Fruit fly (Drosophila melanogaster) whole organism, embryonic: Measurements from ENCODE around the gene CG6067.

Source experiments
- ATbp ChIP-seq: fragments of 200-800 bp; sonication (Bioruptor generic); optimal IDR thresholded peaks from 2 replicates; lab custom pipeline; 2017; ENCODE audit warnings: missing biosample characterization, mild to moderate bottlenecking, missing genetic modification characterization, missing genetic modification reagents
- BEAF-32 ChIP-seq: fragments of 200-800 bp; sonication (Bioruptor generic); optimal IDR thresholded peaks from 3 replicates; lab custom pipeline; 2017; ENCODE audit warnings: missing biosample characterization, missing genetic modification characterization, mild to moderate bottlenecking, moderate library complexity, missing genetic modification reagents
- BtbVII ChIP-seq: fragments of 200-800 bp; sonication (Bioruptor generic); optimal IDR thresholded peaks from 3 replicates; lab custom pipeline; 2017; ENCODE audit warnings: missing biosample characterization, mild to moderate bottlenecking, missing genetic modification characterization
- CG12219 ChIP-seq: fragments of 200-800 bp; sonication (Bioruptor generic); optimal IDR thresholded peaks from 3 replicates; lab custom pipeline; 2018; ENCODE audit warnings: missing biosample characterization, mild to moderate bottlenecking, missing genetic modification characterization
- CG1233 ChIP-seq: fragments of 200-800 bp; sonication (Bioruptor generic); optimal IDR thresholded peaks from 4 replicates; lab custom pipeline; 2018; ENCODE audit warnings: missing biosample characterization, mild to moderate bottlenecking, missing genetic modification characterization
- CG12769 ChIP-seq: fragments of 200-800 bp; sonication (Bioruptor generic); optimal IDR thresholded peaks from 2 replicates; lab custom pipeline; 2019; ENCODE audit warnings: missing biosample characterization, mild to moderate bottlenecking, missing genetic modification characterization, moderate library complexity
- CG17359 ChIP-seq: fragments of 200-800 bp; sonication (Bioruptor generic); optimal IDR thresholded peaks from 3 replicates; lab custom pipeline; 2018; ENCODE audit warnings: missing biosample characterization, mild to moderate bottlenecking, missing genetic modification characterization, moderate library complexity
- CG2199 ChIP-seq: fragments of 200-800 bp; sonication (Bioruptor generic); IDR thresholded peaks from 3 replicates; pipeline ENCODE4 v1.3.6; 2022; ENCODE audit warnings: missing biosample characterization, missing genetic modification characterization
- CG2889 ChIP-seq: fragments of 200-800 bp; sonication (Bioruptor generic); IDR thresholded peaks from 3 replicates; pipeline ENCODE4 v1.3.6; 2022; ENCODE audit warnings: missing biosample characterization, missing genetic modification characterization
- CG31224 ChIP-seq: fragments of 200-800 bp; sonication (Bioruptor generic); IDR thresholded peaks from 2 replicates; pipeline ENCODE4 v1.3.6; 2022; ENCODE audit warnings: missing biosample characterization, missing genetic modification characterization
- CG33557 ChIP-seq: fragments of 200-800 bp; sonication (Bioruptor generic); optimal IDR thresholded peaks from 2 replicates; lab custom pipeline; 2019; ENCODE audit warnings: missing biosample characterization, mild to moderate bottlenecking, missing genetic modification characterization, moderate library complexity
- CG3407 ChIP-seq: fragments of 200-800 bp; sonication (Bioruptor generic); optimal IDR thresholded peaks from 2 replicates; lab custom pipeline; 2018; ENCODE audit warnings: missing biosample characterization, mild to moderate bottlenecking, missing genetic modification characterization
- CG7987 ChIP-seq: fragments of 200-800 bp; sonication (Bioruptor generic); optimal IDR thresholded peaks from 2 replicates; lab custom pipeline; 2018; ENCODE audit warnings: missing biosample characterization, mild to moderate bottlenecking, missing genetic modification characterization, moderate library complexity
- CG8924 ChIP-seq: fragments of 200-800 bp; optimal IDR thresholded peaks from 3 replicates; lab custom pipeline; 2019; ENCODE audit warnings: missing biosample characterization, mild to moderate bottlenecking, missing genetic modification characterization, moderate library complexity
- CTCF ChIP-seq: fragments of 200-800 bp; sonication (Bioruptor generic); optimal IDR thresholded peaks from 2 replicates; lab custom pipeline; 2017; ENCODE audit warnings: missing biosample characterization, mild to moderate bottlenecking, missing genetic modification characterization, moderate library complexity
- Dad ChIP-seq: fragments of 200-800 bp; sonication (Bioruptor generic); optimal IDR thresholded peaks from 3 replicates; lab custom pipeline; 2016; ENCODE audit warnings: missing biosample characterization, missing genetic modification characterization
- Doc3 ChIP-seq: fragments of 200-800 bp; sonication (Bioruptor generic); IDR thresholded peaks from 3 replicates; pipeline ENCODE4 v1.3.6; 2022; ENCODE audit warnings: missing biosample characterization, missing genetic modification characterization; ENCODE audit not compliant: partially characterized antibody
- Dp ChIP-seq: fragments of 200-800 bp; sonication (Bioruptor generic); optimal IDR thresholded peaks from 2 replicates; lab custom pipeline; 2018; ENCODE audit warnings: missing biosample characterization, mild to moderate bottlenecking, missing genetic modification characterization, moderate library complexity
- Elba2 ChIP-seq: fragments of 200-800 bp; sonication (Bioruptor generic); optimal IDR thresholded peaks from 3 replicates; lab custom pipeline; 2016; ENCODE audit warnings: missing biosample characterization, missing genetic modification characterization
- HLH4C ChIP-seq: fragments of 200-800 bp; sonication (Bioruptor generic); IDR thresholded peaks from 3 replicates; pipeline ENCODE4 v1.3.6; 2022; ENCODE audit warnings: missing biosample characterization, missing genetic modification characterization; ENCODE audit not compliant: partially characterized antibody
- Hand ChIP-seq: fragments of 200-800 bp; sonication (Bioruptor generic); optimal IDR thresholded peaks from 2 replicates; lab custom pipeline; 2017; ENCODE audit warnings: mild to moderate bottlenecking, missing biosample characterization, missing genetic modification reagents, missing genetic modification characterization
- Hmr ChIP-seq: fragments of 200-800 bp; sonication (Bioruptor generic); optimal IDR thresholded peaks from 3 replicates; lab custom pipeline; 2017; ENCODE audit warnings: mild to moderate bottlenecking, missing biosample characterization, missing genetic modification reagents, missing genetic modification characterization
- Pdp1 ChIP-seq, 2 experiments: fragments of 200-800 bp; sonication (Bioruptor generic); optimal IDR thresholded peaks; 3 replicates each; lab custom pipeline; 2016; ENCODE audit warnings: missing biosample characterization in 2 of 2, missing genetic modification characterization in 2 of 2, mild to moderate bottlenecking in 1 of 2, moderate library complexity in 1 of 2
- Scr ChIP-seq: fragments of 200-800 bp; sonication (Bioruptor generic); IDR thresholded peaks from 2 replicates; pipeline ENCODE4 v1.3.6; 2022; ENCODE audit warnings: missing biosample characterization, missing genetic modification characterization; ENCODE audit not compliant: partially characterized antibody
- Sox100B ChIP-seq: fragments of 200-800 bp; sonication (Bioruptor generic); optimal IDR thresholded peaks from 3 replicates; lab custom pipeline; 2018; ENCODE audit warnings: missing biosample characterization, mild to moderate bottlenecking, missing genetic modification characterization
- Tbp ChIP-seq: fragments of >200 bp; optimal IDR thresholded peaks from 2 replicates; lab custom pipeline; 2018; ENCODE audit warnings: missing biosample characterization, missing genetic modification characterization
- az2 ChIP-seq: fragments of 200-800 bp; sonication (Bioruptor generic); optimal IDR thresholded peaks from 3 replicates; lab custom pipeline; 2016; ENCODE audit warnings: missing biosample characterization, missing genetic modification characterization
- bbx ChIP-seq: fragments of 200-800 bp; sonication (Bioruptor generic); IDR thresholded peaks from 2 replicates; pipeline ENCODE4 v1.3.6; 2022; ENCODE audit warnings: missing biosample characterization, missing genetic modification characterization; ENCODE audit not compliant: partially characterized antibody
- br ChIP-seq: fragments of >200 bp; optimal IDR thresholded peaks from 2 replicates; lab custom pipeline; 2017
- caup ChIP-seq: fragments of 200-800 bp; sonication (Bioruptor generic); optimal IDR thresholded peaks from 3 replicates; lab custom pipeline; 2017; ENCODE audit warnings: missing biosample characterization, mild to moderate bottlenecking, missing genetic modification characterization, moderate library complexity; ENCODE audit not compliant: severe bottlenecking
- dysf ChIP-seq: fragments of 200-800 bp; sonication (Bioruptor generic); IDR thresholded peaks from 3 replicates; pipeline ENCODE4 v1.3.6; 2022; ENCODE audit warnings: missing biosample characterization, missing genetic modification characterization
- ftz-f1 ChIP-seq: fragments of 200-800 bp; sonication (Bioruptor generic); optimal IDR thresholded peaks from 2 replicates; lab custom pipeline; 2016; ENCODE audit warnings: missing biosample characterization, missing genetic modification characterization
- grau ChIP-seq: fragments of 200-800 bp; optimal IDR thresholded peaks from 3 replicates; lab custom pipeline; 2019; ENCODE audit warnings: missing biosample characterization, mild to moderate bottlenecking, missing genetic modification characterization, moderate library complexity
- hbn ChIP-seq: fragments of 200-800 bp; sonication (Bioruptor generic); IDR thresholded peaks from 2 replicates; pipeline ENCODE4 v1.3.6; 2022; ENCODE audit warnings: missing biosample characterization, missing genetic modification characterization; ENCODE audit not compliant: partially characterized antibody
- lbe ChIP-seq: fragments of 200-800 bp; sonication (Bioruptor generic); optimal IDR thresholded peaks from 2 replicates; lab custom pipeline; 2016; ENCODE audit warnings: missing biosample characterization, mild to moderate bottlenecking, missing genetic modification characterization
- nmo ChIP-seq: fragments of 200-800 bp; sonication (Bioruptor generic); optimal IDR thresholded peaks from 2 replicates; lab custom pipeline; 2018; ENCODE audit warnings: missing biosample characterization, mild to moderate bottlenecking, missing genetic modification characterization, moderate library complexity
- nom ChIP-seq: fragments of 200-800 bp; sonication (Bioruptor generic); optimal IDR thresholded peaks from 2 replicates; lab custom pipeline; 2017; ENCODE audit warnings: missing biosample characterization, missing genetic modification characterization, mild to moderate bottlenecking, moderate library complexity, missing genetic modification reagents
- org-1 ChIP-seq: fragments of 200-800 bp; sonication (Bioruptor generic); optimal IDR thresholded peaks from 2 replicates; lab custom pipeline; 2017; ENCODE audit warnings: missing biosample characterization, missing genetic modification characterization
- p53 ChIP-seq: fragments of 200-800 bp; sonication (Bioruptor generic); optimal IDR thresholded peaks from 2 replicates; lab custom pipeline; 2016; ENCODE audit warnings: missing biosample characterization, missing genetic modification characterization
- pita ChIP-seq: fragments of 200-800 bp; sonication (Bioruptor generic); optimal IDR thresholded peaks from 2 replicates; lab custom pipeline; 2017; ENCODE audit warnings: missing biosample characterization, mild to moderate bottlenecking, missing genetic modification characterization
- pnt ChIP-seq: fragments of 200-800 bp; sonication (Bioruptor generic); optimal IDR thresholded peaks from 3 replicates; lab custom pipeline; 2016; ENCODE audit warnings: missing biosample characterization, missing genetic modification characterization
- slp2 ChIP-seq: fragments of 200-800 bp; sonication (Bioruptor generic); optimal IDR thresholded peaks from 2 replicates; lab custom pipeline; 2016; ENCODE audit warnings: missing biosample characterization, missing genetic modification characterization
- sqz ChIP-seq: fragments of 200-800 bp; sonication (Bioruptor generic); optimal IDR thresholded peaks from 3 replicates; lab custom pipeline; 2018; ENCODE audit warnings: missing biosample characterization, mild to moderate bottlenecking, missing genetic modification characterization
- sug ChIP-seq: fragments of 200-800 bp; optimal IDR thresholded peaks from 2 replicates; lab custom pipeline; 2019; ENCODE audit warnings: missing biosample characterization, mild to moderate bottlenecking, missing genetic modification characterization, moderate library complexity
- tgo ChIP-seq: fragments of 200-800 bp; sonication (Bioruptor generic); IDR thresholded peaks from 3 replicates; pipeline ENCODE4 v1.3.6; 2022; ENCODE audit warnings: missing biosample characterization, missing genetic modification characterization
- trem ChIP-seq: fragments of 200-800 bp; optimal IDR thresholded peaks from 3 replicates; lab custom pipeline; 2019; ENCODE audit warnings: missing biosample characterization, mild to moderate bottlenecking, missing genetic modification characterization, moderate library complexity

The CG6067 gene

dm6 chrX:5915752-5916493 is 39.5 kb upstream of the CG6067 start (continued):
- TF ChIP-seq pita (GFP tag; lab: Kevin White, UChicago) (peak; percentile 33), Hand (GFP tag; lab: Kevin White, UChicago) (no peak), HLH4C (peak; percentile 15; the same call in 1 of the 3 replicates), lbe (GFP tag; lab: Kevin White, UChicago) (peak; percentile 7), CG17359 (tag; lab: Kevin White, UChicago) (no peak), CTCF (peak; percentile 77), CG12769 (tag; lab: Kevin White, UChicago) (peak; percentile 45), Doc3 (GFP tag; lab: Robert Waterston, UW) (0 out of 3 replicates have a peak, but pooled peaks have one; percentile 27), nom (GFP tag; lab: Kevin White, UChicago) (peak; percentile 44), Scr (GFP tag; lab: Robert Waterston, UW) (0 out of 2 replicates have a peak, but pooled peaks have one; percentile 21), slp2 (GFP tag; lab: Kevin White, UChicago) (peak; percentile 9), Hmr (peak; percentile 18), BEAF-32 (GFP tag; lab: Kevin White, UChicago) (peak; percentile 56)

dm6 chrX:5916494-5917309 is 38.7 kb upstream of the CG6067 start, which contains the start of the genes Shmt and CG3726:
Shmt (minus strand) TSS chrX:5916797.
CG3726 (plus strand) TSS chrX:5917097.
- TF ChIP-seq Sox100B (no peak), CG1233 (peak; percentile 20), BtbVII (GFP tag; lab: Kevin White, UChicago) (no peak), CG2199 (GFP tag; lab: Robert Waterston, UW) (no peak; the same call in 2 of the 3 replicates), caup (peak; percentile 9), CG3407 (no peak), ATbp (no peak), p53 (GFP tag; lab: Kevin White, UChicago) (no peak), bbx (GFP tag; lab: Robert Waterston, UW) (peak; percentile 19; the same call in 1 of the 2 replicates), Elba2 (GFP tag; lab: Kevin White, UChicago) (no peak), pnt (GFP tag; lab: Kevin White, UChicago) (no peak), CG33557 (GFP tag; lab: Kevin White, UChicago) (no peak), dysf (no peak), org-1 (GFP tag; lab: Kevin White, UChicago) (no peak), CG7987 (GFP tag; lab: Kevin White, UChicago) (peak; percentile 9), hbn (GFP tag; lab: Robert Waterston, UW) (0 out of 2 replicates have a peak, but pooled peaks have one; percentile 20), tgo (no peak), CG8924 (tag; lab: Kevin White, UChicago) (peak; percentile 9), nom (GFP tag; lab: Kevin White, UChicago) (peak; percentile 57), grau (tag; lab: Kevin White, UChicago) (peak; percentile 11), sqz (GFP tag; lab: Kevin White, UChicago) (peak; percentile 37), Dad (GFP tag; lab: Kevin White, UChicago) (no peak), Pdp1 (GFP tag; optimal IDR thresholded peaks at IDR 0.05; lab: Kevin White, UChicago) (peak in 1 of 2 experiments; percentile 13), ftz-f1 (no peak), br (no peak), sug (tag; lab: Kevin White, UChicago) (peak; percentile 28), CG12219 (GFP tag; lab: Kevin White, UChicago) (peak; percentile 10), Dp (GFP tag; lab: Kevin White, UChicago) (peak; percentile 75), CG31224 (no peak), trem (tag; lab: Kevin White, UChicago) (peak; percentile 1), az2 (GFP tag; lab: Kevin White, UChicago) (no peak), CG2889 (GFP tag; lab: Robert Waterston, UW) (no peak), Tbp (GFP tag; lab: Kevin White, UChicago) (no peak), nmo (GFP tag; lab: Kevin White, UChicago) (no peak)
